Worm (Caenorhabditis elegans) whole organism, L2 larva: ENCODE measurements around the gene clec-196.

Source experiments
- egl-27 ChIP-seq: sonication (generic microtip); optimal IDR thresholded peaks from 3 replicates; lab custom pipeline; 2017; ENCODE audit warnings: missing biosample characterization, missing genetic modification reagents, missing genetic modification characterization
- elt-1 ChIP-seq: fragments of 150-350 bp; optimal IDR thresholded peaks from 2 replicates; lab custom pipeline; 2014; ENCODE audit warnings: missing biosample characterization, missing genetic modification characterization
- mab-5 ChIP-seq: fragments of 150-350 bp; optimal IDR thresholded peaks from 2 replicates; lab custom pipeline; 2014; ENCODE audit warnings: missing biosample characterization, missing genetic modification characterization
- nhr-23 ChIP-seq: fragments of 150-350 bp; optimal IDR thresholded peaks from 2 replicates; lab custom pipeline; 2014; ENCODE audit warnings: missing biosample characterization, missing genetic modification reagents, missing genetic modification characterization
- ztf-11 ChIP-seq: sonication (generic microtip); optimal IDR thresholded peaks from 2 replicates; lab custom pipeline; 2017; ENCODE audit warnings: missing biosample characterization, missing genetic modification characterization

- TF ChIP-seq egl-27 (tag; lab: Kevin White, UChicago) = no peak
- TF ChIP-seq elt-1 (tag; lab: Kevin White, UChicago) = no peak
- TF ChIP-seq nhr-23 = no peak
- no peak for TF ChIP-seq mab-5 (tag; lab: Kevin White, UChicago)
- TF ChIP-seq ztf-11 = no peak
These were observed 1.5 kb upstream of the clec-196 start, which contains the start of gene lhfp-4 for ce11 chrIV:17275281-17275680.
